Fruit fly (Drosophila melanogaster) whole organism, adult: Measurements from ENCODE around the gene CG42724.

Experiments used
- CG1620 ChIP-seq: fragments of 200-800 bp; sonication (Bioruptor generic); optimal IDR thresholded peaks from 2 replicates; lab custom pipeline; 2016; ENCODE audit warnings: missing biosample characterization, missing genetic modification characterization
- CG33017 ChIP-seq: fragments of 200-800 bp; sonication (Bioruptor generic); optimal IDR thresholded peaks from 2 replicates; lab custom pipeline; 2018; ENCODE audit warnings: missing biosample characterization, mild to moderate bottlenecking, missing genetic modification characterization, moderate library complexity
- CG5204 ChIP-seq: fragments of 200-800 bp; sonication (Bioruptor generic); optimal IDR thresholded peaks from 2 replicates; lab custom pipeline; 2016; ENCODE audit warnings: missing biosample characterization, missing genetic modification characterization
- CG7045 ChIP-seq: fragments of 200-800 bp; sonication (Bioruptor generic); optimal IDR thresholded peaks from 2 replicates; lab custom pipeline; 2017; ENCODE audit warnings: missing biosample characterization, mild to moderate bottlenecking, missing genetic modification characterization
- Crg-1 ChIP-seq: fragments of 200-800 bp; sonication (Bioruptor generic); optimal IDR thresholded peaks from 2 replicates; lab custom pipeline; 2016; ENCODE audit warnings: missing biosample characterization, missing genetic modification characterization
- Hr96 ChIP-seq: fragments of 200-800 bp; sonication (Bioruptor generic); optimal IDR thresholded peaks from 2 replicates; lab custom pipeline; 2016; ENCODE audit warnings: missing biosample characterization, missing genetic modification characterization
- Mnt ChIP-seq: fragments of 200-800 bp; sonication (Bioruptor generic); optimal IDR thresholded peaks from 2 replicates; lab custom pipeline; 2016; ENCODE audit warnings: missing biosample characterization, mild to moderate bottlenecking, missing genetic modification characterization
- bab1 ChIP-seq: fragments of 200-800 bp; sonication (Bioruptor generic); optimal IDR thresholded peaks from 3 replicates; lab custom pipeline; 2019; ENCODE audit warnings: missing biosample characterization, mild to moderate bottlenecking, missing genetic modification characterization, moderate library complexity
- cnc ChIP-seq, 2 experiments: fragments of >200 bp; optimal IDR thresholded peaks; 2 replicates each; lab custom pipeline; 2017
- kay ChIP-seq: fragments of 200-800 bp; sonication (Bioruptor generic); peaks from one replicate; lab custom pipeline; 2016; ENCODE audit warnings: missing biosample characterization, missing genetic modification characterization, borderline replicate concordance
- ovo ChIP-seq: fragments of 200-800 bp; sonication (Bioruptor generic); optimal IDR thresholded peaks from 2 replicates; lab custom pipeline; 2016; ENCODE audit warnings: missing biosample characterization, missing genetic modification characterization
- toe ChIP-seq: fragments of 200-800 bp; sonication (Bioruptor generic); optimal IDR thresholded peaks from 2 replicates; lab custom pipeline; 2016; ENCODE audit warnings: missing biosample characterization, missing genetic modification characterization

- no peak for TF ChIP-seq cnc (optimal IDR thresholded peaks at IDR 0.05; lab: Kevin White, UChicago)
- TF ChIP-seq bab1 (GFP tag; lab: Kevin White, UChicago): no peak
- TF ChIP-seq CG1620 (GFP tag; lab: Kevin White, UChicago): no peak
- no peak for TF ChIP-seq CG33017 (tag; lab: Kevin White, UChicago)
- TF ChIP-seq Crg-1 (GFP tag; lab: Kevin White, UChicago): no peak
- TF ChIP-seq kay: no peak
- TF ChIP-seq CG7045: no peak
- TF ChIP-seq CG5204 (GFP tag; lab: Kevin White, UChicago): no peak
- TF ChIP-seq toe (GFP tag; lab: Kevin White, UChicago): no peak
- no peak for TF ChIP-seq ovo
- TF ChIP-seq Mnt (GFP tag; lab: Kevin White, UChicago): no peak
- no peak for TF ChIP-seq Hr96 (GFP tag; lab: Kevin White, UChicago)
These were observed 35.6 kb upstream of the CG42724 start for dm6 chr3R:6403674-6404073.
